Fruit fly (Drosophila melanogaster) S2 (cell line): Measurements from ENCODE around the gene CG8837.

Experiments
- CG8478 ChIP-seq: fragments of >200 bp; optimal IDR thresholded peaks from 2 replicates; lab custom pipeline; 2018
- CTCF ChIP-seq, 2 experiments: fragments of >200 bp; optimal IDR thresholded peaks; 2 replicates each; lab custom pipeline; 2018

DNA sequence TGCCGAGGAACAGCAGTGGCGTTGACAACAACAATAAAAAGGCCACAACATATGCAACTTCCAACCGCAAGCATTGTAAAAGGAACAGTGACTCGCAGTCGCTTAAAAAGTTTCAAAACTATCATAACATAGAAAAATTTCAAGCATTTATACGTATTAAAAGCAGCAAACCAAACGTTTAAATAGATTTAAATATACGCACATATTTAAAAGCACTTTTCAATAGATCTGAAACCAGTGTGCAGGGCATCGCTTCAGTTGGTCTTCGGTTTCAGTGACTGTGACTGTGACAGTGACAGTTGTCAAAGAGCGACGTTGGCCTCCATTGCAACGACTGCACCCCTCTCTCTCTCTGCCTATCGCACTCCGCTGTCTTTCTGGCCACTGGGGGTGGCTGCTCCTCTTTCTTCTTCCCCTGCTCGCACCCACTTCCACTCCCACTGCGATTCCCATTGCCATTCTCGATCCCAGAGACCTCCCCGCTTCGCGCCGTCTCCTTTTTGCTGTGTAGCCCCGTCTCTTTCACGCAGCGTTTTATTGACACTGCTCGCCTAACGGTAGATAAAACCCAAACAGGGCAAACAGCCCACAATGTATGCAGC lies 28.2 kb downstream of the CG8837 start:
- TF ChIP-seq CG8478 (lab: Kevin White, UChicago) (no peak), CTCF (optimal IDR thresholded peaks at IDR 0.05; lab: Kevin White, UChicago) (no peak)
